Worm (Caenorhabditis elegans) whole organism, early embryonic: ENCODE results near the gene irg-8.

Source experiments
- aly-1 ChIP-seq: sonication (generic microtip); optimal IDR thresholded peaks from 2 replicates; lab custom pipeline; 2016; ENCODE audit warnings: missing genetic modification characterization, missing compliant biosample characterization
- ama-1 ChIP-seq: fragments of 150-350 bp; optimal IDR thresholded peaks from 2 replicates; lab custom pipeline; 2014
- ceh-13 ChIP-seq: fragments of 200-800 bp; sonication (Bioruptor generic); optimal IDR thresholded peaks from 2 replicates; lab custom pipeline; 2018; ENCODE audit warnings: mild to moderate bottlenecking, missing genetic modification characterization, missing compliant biosample characterization
- ceh-36 ChIP-seq: sonication (generic microtip); optimal IDR thresholded peaks from 2 replicates; lab custom pipeline; 2016; ENCODE audit warnings: missing genetic modification characterization, inconsistent platforms, missing compliant biosample characterization
- hmbx-1 ChIP-seq: sonication (generic microtip); optimal IDR thresholded peaks from 2 replicates; lab custom pipeline; 2016; ENCODE audit warnings: mild to moderate bottlenecking, missing genetic modification characterization, missing compliant biosample characterization
- hmg-4 ChIP-seq: fragments of 200-800 bp; sonication (Bioruptor generic); optimal IDR thresholded peaks from 2 replicates; lab custom pipeline; 2018; ENCODE audit warnings: mild to moderate bottlenecking, missing genetic modification characterization, missing compliant biosample characterization
- pes-1 ChIP-seq: fragments of 200-800 bp; sonication (Bioruptor generic); IDR thresholded peaks from 2 replicates; pipeline ENCODE4 v1.3.6; 2022; ENCODE audit warnings: missing genetic modification reagents, missing genetic modification characterization, missing compliant biosample characterization
- tbx-11 ChIP-seq: fragments of 200-800 bp; sonication (Bioruptor generic); IDR thresholded peaks from 2 replicates; pipeline ENCODE4 v1.3.6; 2022; ENCODE audit warnings: missing genetic modification characterization, missing compliant biosample characterization

ce11 chrV:464800-465199 lies 47.3 kb upstream of the irg-8 start, which contains the start of gene nhr-201:
- TF ChIP-seq ama-1 (lab: Kevin White, UChicago): no peak
- no peak for TF ChIP-seq hmg-4 (GFP tag; lab: Kevin White, UChicago)
- TF ChIP-seq tbx-11 (GFP tag; lab: Robert Waterston, UW): no peak
- no peak for TF ChIP-seq aly-1 (tag; lab: Kevin White, UChicago)
- TF ChIP-seq ceh-13 (GFP tag; lab: Kevin White, UChicago): no peak
- no peak for TF ChIP-seq pes-1
- TF ChIP-seq ceh-36: no peak
- TF ChIP-seq hmbx-1: no peak
